Worm (Caenorhabditis elegans) whole organism, L1 larva: ENCODE results near the gene nhr-211.

Experiments used
- ces-1 ChIP-seq: fragments of 150-350 bp; optimal IDR thresholded peaks from 2 replicates; lab custom pipeline; 2014; ENCODE audit warnings: missing biosample characterization, missing genetic modification reagents, missing genetic modification characterization
- irx-1 ChIP-seq: sonication (generic microtip); optimal IDR thresholded peaks from 2 replicates; lab custom pipeline; 2016; ENCODE audit warnings: missing genetic modification characterization, missing compliant biosample characterization
- nhr-77 ChIP-seq: fragments of 150-350 bp; optimal IDR thresholded peaks from 2 replicates; lab custom pipeline; 2014; ENCODE audit warnings: missing biosample characterization, missing genetic modification characterization
- tbx-2 ChIP-seq: sonication (generic microtip); optimal IDR thresholded peaks from 2 replicates; lab custom pipeline; 2016; ENCODE audit warnings: missing genetic modification characterization, missing compliant biosample characterization

- TF ChIP-seq irx-1 (no peak), nhr-77 (no peak), tbx-2 (no peak), ces-1 (no peak)
Measured at ce11 chrV:500535-500934, 13.8 kb downstream of the nhr-211 start.
